Fruit fly (Drosophila melanogaster) whole organism, embryonic: ENCODE data around the gene Sf3b3.
A peak's percentile ranks its signal among the peaks of the same experiment; 100 is the strongest.

ENCODE experiments used
- Antp ChIP-seq: fragments of 200-800 bp; sonication (Bioruptor generic); optimal IDR thresholded peaks from 3 replicates; lab custom pipeline; 2016; ENCODE audit warnings: missing biosample characterization, missing genetic modification characterization
- Blimp-1 ChIP-seq: fragments of 200-800 bp; sonication (Bioruptor generic); optimal IDR thresholded peaks from 3 replicates; lab custom pipeline; 2018; ENCODE audit warnings: missing biosample characterization, missing genetic modification characterization, mild to moderate bottlenecking, moderate library complexity, missing genetic modification reagents
- Bteb2 ChIP-seq: fragments of 200-800 bp; sonication (Bioruptor generic); optimal IDR thresholded peaks from 2 replicates; lab custom pipeline; 2016; ENCODE audit warnings: missing biosample characterization, missing genetic modification characterization
- CG10366 ChIP-seq: fragments of 200-800 bp; sonication (Bioruptor generic); IDR thresholded peaks from 2 replicates; pipeline ENCODE4 v1.3.6; 2022; ENCODE audit warnings: missing biosample characterization, missing genetic modification characterization
- CG10979 ChIP-seq: fragments of 200-800 bp; sonication (Bioruptor generic); optimal IDR thresholded peaks from 2 replicates; lab custom pipeline; 2018; ENCODE audit warnings: missing biosample characterization, mild to moderate bottlenecking, missing genetic modification characterization, moderate library complexity
- CG11085 ChIP-seq: fragments of 200-800 bp; sonication (Bioruptor generic); IDR thresholded peaks from 2 replicates; pipeline ENCODE4 v1.3.6; 2022; ENCODE audit warnings: missing biosample characterization, missing genetic modification characterization
- CG11696 ChIP-seq: fragments of 200-800 bp; sonication (Bioruptor generic); IDR thresholded peaks from 2 replicates; pipeline ENCODE4 v1.3.6; 2022; ENCODE audit warnings: missing biosample characterization, missing genetic modification characterization
- CG12071 ChIP-seq: fragments of 200-800 bp; sonication (Bioruptor generic); optimal IDR thresholded peaks from 3 replicates; lab custom pipeline; 2018; ENCODE audit warnings: missing biosample characterization, mild to moderate bottlenecking, missing genetic modification characterization
- CG12104 ChIP-seq: fragments of 200-800 bp; sonication (Bioruptor generic); optimal IDR thresholded peaks from 3 replicates; lab custom pipeline; 2016; ENCODE audit warnings: missing biosample characterization, missing genetic modification characterization
- CG14860 ChIP-seq: fragments of 200-800 bp; sonication (Bioruptor generic); IDR thresholded peaks from 3 replicates; pipeline ENCODE4 v1.3.6; 2022; ENCODE audit warnings: missing biosample characterization, missing genetic modification characterization; ENCODE audit not compliant: partially characterized antibody
- CG15073 ChIP-seq: fragments of 200-800 bp; sonication (Bioruptor generic); optimal IDR thresholded peaks from 2 replicates; lab custom pipeline; 2016; ENCODE audit warnings: missing biosample characterization, missing genetic modification characterization
- CG17186 ChIP-seq: fragments of 200-800 bp; sonication (Bioruptor generic); optimal IDR thresholded peaks from 3 replicates; lab custom pipeline; 2017; ENCODE audit warnings: missing biosample characterization, missing genetic modification reagents, missing genetic modification characterization
- CG18764 ChIP-seq: fragments of 200-800 bp; sonication (Bioruptor generic); optimal IDR thresholded peaks from 3 replicates; lab custom pipeline; 2016; ENCODE audit warnings: missing biosample characterization, missing genetic modification characterization
- CG2120 ChIP-seq: fragments of 200-800 bp; sonication (Bioruptor generic); optimal IDR thresholded peaks from 3 replicates; lab custom pipeline; 2016; ENCODE audit warnings: missing biosample characterization, missing genetic modification characterization
- CG3163 ChIP-seq: fragments of 200-800 bp; sonication (Bioruptor generic); optimal IDR thresholded peaks from 3 replicates; lab custom pipeline; 2016; ENCODE audit warnings: missing biosample characterization, missing genetic modification characterization
- CG3995 ChIP-seq: fragments of 200-800 bp; sonication (Bioruptor generic); optimal IDR thresholded peaks from 3 replicates; lab custom pipeline; 2016; ENCODE audit warnings: missing biosample characterization, missing genetic modification characterization
- CG4617 ChIP-seq: fragments of 200-800 bp; sonication (Bioruptor generic); optimal IDR thresholded peaks from 3 replicates; lab custom pipeline; 2016; ENCODE audit warnings: missing biosample characterization, missing genetic modification characterization, borderline replicate concordance
- CG6765 ChIP-seq: fragments of 200-800 bp; sonication (Bioruptor generic); optimal IDR thresholded peaks from 3 replicates; lab custom pipeline; 2017; ENCODE audit warnings: missing biosample characterization, mild to moderate bottlenecking, missing genetic modification characterization
- CG7372 ChIP-seq: fragments of 200-800 bp; sonication (Bioruptor generic); IDR thresholded peaks from 2 replicates; pipeline ENCODE4 v1.3.6; 2022; ENCODE audit warnings: missing biosample characterization, missing genetic modification characterization
- CG7928 ChIP-seq: fragments of 200-800 bp; sonication (Bioruptor generic); optimal IDR thresholded peaks from 2 replicates; lab custom pipeline; 2017; ENCODE audit warnings: missing biosample characterization, mild to moderate bottlenecking, missing genetic modification characterization
- CG8944 ChIP-seq: fragments of 200-800 bp; sonication (Bioruptor generic); optimal IDR thresholded peaks from 3 replicates; lab custom pipeline; 2016; ENCODE audit warnings: missing biosample characterization, missing genetic modification characterization
- CoRest ChIP-seq: fragments of 200-800 bp; sonication (Bioruptor generic); optimal IDR thresholded peaks from 3 replicates; lab custom pipeline; 2018; ENCODE audit warnings: missing biosample characterization, mild to moderate bottlenecking, missing genetic modification characterization, moderate library complexity
- D19B ChIP-seq: fragments of 200-800 bp; sonication (Bioruptor generic); optimal IDR thresholded peaks from 2 replicates; lab custom pipeline; 2017; ENCODE audit warnings: missing biosample characterization, mild to moderate bottlenecking, missing genetic modification characterization
- Deaf1 ChIP-seq: fragments of 200-800 bp; optimal IDR thresholded peaks from 3 replicates; lab custom pipeline; 2019; ENCODE audit warnings: missing biosample characterization, mild to moderate bottlenecking, missing genetic modification characterization, moderate library complexity
- Eip74EF ChIP-seq, 2 experiments: fragments of 200-800 bp in 1 of 2; fragments of >200 bp in 1 of 2; sonication (Bioruptor generic) in 1 of 2; optimal IDR thresholded peaks; 2 replicates each; lab custom pipeline; 2017 to 2019; ENCODE audit warnings: missing biosample characterization in 2 of 2, missing genetic modification characterization in 2 of 2, mild to moderate bottlenecking in 1 of 2, moderate library complexity in 1 of 2
- Gsc ChIP-seq: fragments of 200-800 bp; sonication (Bioruptor generic); IDR thresholded peaks from 2 replicates; pipeline ENCODE4 v1.3.6; 2022; ENCODE audit warnings: missing biosample characterization, missing genetic modification characterization
- HLH54F ChIP-seq: fragments of 200-800 bp; sonication (Bioruptor generic); optimal IDR thresholded peaks from 3 replicates; lab custom pipeline; 2016; ENCODE audit warnings: missing biosample characterization, missing genetic modification characterization
- Hr78 ChIP-seq, 2 experiments: fragments of 200-800 bp in 1 of 2; fragments of >200 bp in 1 of 2; sonication (Bioruptor generic) in 1 of 2; optimal IDR thresholded peaks; 2 replicates each; lab custom pipeline; 2017 to 2019; ENCODE audit warnings: missing biosample characterization in 2 of 2, missing genetic modification characterization in 2 of 2, mild to moderate bottlenecking in 1 of 2, moderate library complexity in 1 of 2
- Jarid2 ChIP-seq: fragments of 200-800 bp; sonication (Bioruptor generic); optimal IDR thresholded peaks from 3 replicates; lab custom pipeline; 2017; ENCODE audit warnings: mild to moderate bottlenecking, missing biosample characterization, missing genetic modification reagents, missing genetic modification characterization
- Mad ChIP-seq: fragments of 200-800 bp; sonication (Bioruptor generic); optimal IDR thresholded peaks from 2 replicates; lab custom pipeline; 2016; ENCODE audit warnings: missing biosample characterization, missing genetic modification characterization
- Meics ChIP-seq: fragments of 200-800 bp; sonication (Bioruptor generic); optimal IDR thresholded peaks from 2 replicates; lab custom pipeline; 2017; ENCODE audit warnings: missing biosample characterization, mild to moderate bottlenecking, missing genetic modification characterization
- Neu2 ChIP-seq: fragments of 200-800 bp; sonication (Bioruptor generic); optimal IDR thresholded peaks from 3 replicates; lab custom pipeline; 2016; ENCODE audit warnings: missing biosample characterization, missing genetic modification characterization, borderline replicate concordance
- Nf-YA ChIP-seq: fragments of 200-800 bp; sonication (Bioruptor generic); IDR thresholded peaks from 2 replicates; pipeline ENCODE4 v1.3.6; 2022; ENCODE audit warnings: missing biosample characterization, missing genetic modification characterization
- Oli ChIP-seq: fragments of 200-800 bp; sonication (Bioruptor generic); optimal IDR thresholded peaks from 2 replicates; lab custom pipeline; 2018; ENCODE audit warnings: missing biosample characterization, mild to moderate bottlenecking, missing genetic modification characterization, moderate library complexity
- Ravus ChIP-seq: fragments of 200-800 bp; sonication (Bioruptor generic); IDR thresholded peaks from 2 replicates; pipeline ENCODE4 v1.3.6; 2022; ENCODE audit warnings: missing biosample characterization, missing genetic modification characterization
- bbx ChIP-seq: fragments of 200-800 bp; sonication (Bioruptor generic); IDR thresholded peaks from 2 replicates; pipeline ENCODE4 v1.3.6; 2022; ENCODE audit warnings: missing biosample characterization, missing genetic modification characterization; ENCODE audit not compliant: partially characterized antibody
- caup ChIP-seq: fragments of 200-800 bp; sonication (Bioruptor generic); optimal IDR thresholded peaks from 3 replicates; lab custom pipeline; 2017; ENCODE audit warnings: missing biosample characterization, mild to moderate bottlenecking, missing genetic modification characterization, moderate library complexity; ENCODE audit not compliant: severe bottlenecking
- croc ChIP-seq: fragments of 200-800 bp; sonication (Bioruptor generic); conservative IDR thresholded peaks from 3 replicates; pipeline ENCODE4 v1.3.6; 2022; ENCODE audit warnings: missing biosample characterization, missing genetic modification characterization
- dan ChIP-seq: fragments of 200-800 bp; sonication (Bioruptor generic); IDR thresholded peaks from 2 replicates; pipeline ENCODE4 v1.3.6; 2022; ENCODE audit warnings: missing biosample characterization, missing genetic modification characterization
- esg ChIP-seq: fragments of 200-800 bp; sonication (Bioruptor generic); conservative IDR thresholded peaks from 2 replicates; pipeline ENCODE4 v1.3.6; 2022; ENCODE audit warnings: missing biosample characterization, missing genetic modification characterization
- hbn ChIP-seq: fragments of 200-800 bp; sonication (Bioruptor generic); IDR thresholded peaks from 2 replicates; pipeline ENCODE4 v1.3.6; 2022; ENCODE audit warnings: missing biosample characterization, missing genetic modification characterization; ENCODE audit not compliant: partially characterized antibody
- lola ChIP-seq, 3 experiments: fragments of >200 bp in 2 of 3; fragments of 200-800 bp in 1 of 3; sonication (Bioruptor generic) in 1 of 3; optimal IDR thresholded peaks; 2 replicates each; lab custom pipeline; 2017 to 2019; ENCODE audit warnings: missing biosample characterization in 3 of 3, missing genetic modification characterization in 3 of 3, mild to moderate bottlenecking in 1 of 3, moderate library complexity in 1 of 3
- maf-S ChIP-seq: fragments of 200-800 bp; sonication (Bioruptor generic); optimal IDR thresholded peaks from 2 replicates; lab custom pipeline; 2016; ENCODE audit warnings: missing biosample characterization, missing genetic modification characterization
- oc ChIP-seq: fragments of 200-800 bp; sonication (Bioruptor generic); optimal IDR thresholded peaks from 2 replicates; lab custom pipeline; 2018; ENCODE audit warnings: missing biosample characterization, mild to moderate bottlenecking, missing genetic modification characterization, moderate library complexity
- ranshi ChIP-seq: fragments of 200-800 bp; sonication (Bioruptor generic); IDR thresholded peaks from 2 replicates; pipeline ENCODE4 v1.3.6; 2022; ENCODE audit warnings: missing biosample characterization, missing genetic modification characterization
- row ChIP-seq: fragments of 200-800 bp; sonication (Bioruptor generic); IDR thresholded peaks from 3 replicates; pipeline ENCODE4 v1.3.6; 2022; ENCODE audit warnings: missing biosample characterization, missing genetic modification characterization
- salm ChIP-seq: fragments of 200-800 bp; sonication (Bioruptor generic); optimal IDR thresholded peaks from 2 replicates; lab custom pipeline; 2018; ENCODE audit warnings: missing biosample characterization, mild to moderate bottlenecking, missing genetic modification characterization
- shn ChIP-seq: fragments of 200-800 bp; sonication (Bioruptor generic); optimal IDR thresholded peaks from 3 replicates; lab custom pipeline; 2016; ENCODE audit warnings: missing biosample characterization, missing genetic modification characterization
- so ChIP-seq: fragments of 200-800 bp; sonication (Bioruptor generic); IDR thresholded peaks from 3 replicates; pipeline ENCODE4 v1.3.6; 2022; ENCODE audit warnings: missing biosample characterization, missing genetic modification characterization
- tin ChIP-seq: fragments of 200-800 bp; sonication (Bioruptor generic); optimal IDR thresholded peaks from 3 replicates; lab custom pipeline; 2016; ENCODE audit warnings: missing biosample characterization, missing genetic modification characterization
- yki ChIP-seq: fragments of >200 bp; optimal IDR thresholded peaks from 3 replicates; lab custom pipeline; 2018

Gene Sf3b3

DNA sequence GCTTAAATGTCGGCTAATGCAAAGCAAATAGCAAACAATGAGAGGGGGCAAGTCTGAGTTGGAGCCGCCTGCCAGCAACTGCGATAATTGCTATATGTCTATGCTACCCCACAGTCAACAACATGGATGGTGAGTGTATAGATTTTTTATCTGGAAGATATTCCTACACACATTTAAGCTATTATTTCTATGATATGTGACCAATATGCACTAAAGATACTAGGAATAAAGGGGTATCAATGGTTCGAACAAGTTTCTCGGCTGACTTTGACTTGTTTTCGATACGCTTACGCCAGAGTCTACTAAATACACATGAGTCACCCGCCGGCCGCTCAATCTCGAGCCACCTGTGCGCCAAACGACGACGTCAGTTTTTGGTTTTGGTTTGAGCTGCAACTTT lies 54.2 kb downstream of the Sf3b3 start (continued):
- TF ChIP-seq tin (GFP tag; lab: Kevin White, UChicago) (no peak), oc (tag; lab: Kevin White, UChicago) (no peak), shn (GFP tag; lab: Kevin White, UChicago) (peak; percentile 17), dan (GFP tag; lab: Robert Waterston, UW) (no peak), Hr78 (GFP tag; optimal IDR thresholded peaks at IDR 0.05; lab: Kevin White, UChicago) (no peak), hbn (no peak), CG6765 (GFP tag; lab: Kevin White, UChicago) (no peak), maf-S (GFP tag; lab: Kevin White, UChicago) (no peak), Deaf1 (no peak), D19B (GFP tag; lab: Kevin White, UChicago) (peak; percentile 75), yki (lab: Kevin White, UChicago) (no peak), CG10979 (tag; lab: Kevin White, UChicago) (no peak), HLH54F (no peak), CoRest (tag; lab: Kevin White, UChicago) (peak; percentile 2), Antp (GFP tag; lab: Kevin White, UChicago) (no peak), CG17186 (no peak), lola (GFP tag; optimal IDR thresholded peaks at IDR 0.05; lab: Kevin White, UChicago) (no peak), Meics (GFP tag; lab: Kevin White, UChicago) (no peak), salm (peak; percentile 14), CG2120 (GFP tag; lab: Kevin White, UChicago) (peak; percentile 23), CG3995 (no peak), Jarid2 (GFP tag; lab: Kevin White, UChicago) (no peak), Gsc (GFP tag; lab: Robert Waterston, UW) (no peak), caup (GFP tag; lab: Kevin White, UChicago) (peak; percentile 1), CG10366 (GFP tag; lab: Robert Waterston, UW) (peak; percentile 51; the same call in 1 of the 2 replicates), CG14860 (GFP tag; lab: Robert Waterston, UW) (no peak), Ravus (GFP tag; lab: Robert Waterston, UW) (no peak), row (GFP tag; lab: Robert Waterston, UW) (peak; percentile 75), esg (GFP tag; lab: Robert Waterston, UW) (0 out of 2 replicates have a peak, but pooled peaks have one; percentile 26), Blimp-1 (GFP tag; lab: Kevin White, UChicago) (no peak), CG7928 (no peak), CG15073 (GFP tag; lab: Kevin White, UChicago) (no peak), CG11696 (GFP tag; lab: Robert Waterston, UW) (no peak), CG12104 (no peak), Eip74EF (GFP tag; optimal IDR thresholded peaks at IDR 0.05; lab: Kevin White, UChicago) (no peak), CG8944 (GFP tag; lab: Kevin White, UChicago) (peak; percentile 32), so (GFP tag; lab: Robert Waterston, UW) (no peak), Neu2 (GFP tag; lab: Kevin White, UChicago) (no peak), CG11085 (GFP tag; lab: Robert Waterston, UW) (no peak), Oli (peak; percentile 26), CG18764 (GFP tag; lab: Kevin White, UChicago) (no peak), CG3163 (no peak), Nf-YA (no peak), croc (GFP tag; lab: Robert Waterston, UW) (no peak), Bteb2 (GFP tag; lab: Kevin White, UChicago) (no peak), CG7372 (GFP tag; lab: Robert Waterston, UW) (no peak), Mad (GFP tag; lab: Kevin White, UChicago) (no peak), CG4617 (GFP tag; lab: Kevin White, UChicago) (no peak), CG12071 (GFP tag; lab: Kevin White, UChicago) (peak; percentile 37), bbx (GFP tag; lab: Robert Waterston, UW) (no peak), ranshi (no peak)
